Worm (Caenorhabditis elegans) whole organism, early embryonic: ENCODE measurements around the gene C41G11.1.

ENCODE experiments used
- ama-1 ChIP-seq: fragments of 150-350 bp; optimal IDR thresholded peaks from 2 replicates; lab custom pipeline; 2014
- hmbx-1 ChIP-seq: sonication (generic microtip); optimal IDR thresholded peaks from 2 replicates; lab custom pipeline; 2016; ENCODE audit warnings: mild to moderate bottlenecking, missing genetic modification characterization, missing compliant biosample characterization
- tbx-37 ChIP-seq: fragments of 200-800 bp; sonication (Bioruptor generic); conservative IDR thresholded peaks from 2 replicates; pipeline ENCODE4 v1.3.6; 2022; ENCODE audit warnings: missing genetic modification reagents, missing genetic modification characterization, missing compliant biosample characterization

DNA sequence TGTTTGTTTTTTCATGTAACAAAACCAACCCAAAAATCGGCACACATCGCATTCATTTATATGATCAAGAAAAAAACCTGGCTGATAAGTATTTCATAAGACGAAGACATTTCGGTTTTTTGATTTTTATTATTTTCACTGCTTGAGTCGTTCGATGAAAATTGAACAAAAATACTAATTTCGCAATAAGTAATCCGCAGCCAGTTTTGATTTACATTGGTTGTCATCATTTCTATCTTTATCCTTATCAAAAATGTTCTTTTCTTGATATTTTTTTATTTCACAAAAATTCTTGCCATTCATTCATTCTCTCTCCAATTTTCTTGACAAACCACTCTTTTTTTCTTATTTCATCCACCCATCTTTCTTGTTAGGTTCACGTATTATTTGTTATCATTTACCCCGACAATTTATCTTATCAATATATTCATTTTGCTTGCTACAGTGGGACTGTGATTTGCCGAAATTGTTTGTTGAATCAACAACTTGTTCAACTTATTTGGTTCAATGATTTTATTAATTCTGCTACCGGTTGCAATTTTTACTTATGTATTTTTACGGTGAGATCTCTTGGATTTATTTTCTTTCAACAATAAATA is 5.8 kb downstream of the C41G11.1 start, which contains the start of gene cyp-43A1:
- TF ChIP-seq hmbx-1 (no peak), tbx-37 (GFP tag; lab: Robert Waterston, UW) (no peak), ama-1 (no peak)
